Worm (Caenorhabditis elegans): ENCODE data around the gene arrd-1.
"Not testable (repeated sequence)": the region's sequence is repeated elsewhere in the genome, so short reads cannot be mapped to it uniquely, and the experiment has no call there.

Gene arrd-1

DNA sequence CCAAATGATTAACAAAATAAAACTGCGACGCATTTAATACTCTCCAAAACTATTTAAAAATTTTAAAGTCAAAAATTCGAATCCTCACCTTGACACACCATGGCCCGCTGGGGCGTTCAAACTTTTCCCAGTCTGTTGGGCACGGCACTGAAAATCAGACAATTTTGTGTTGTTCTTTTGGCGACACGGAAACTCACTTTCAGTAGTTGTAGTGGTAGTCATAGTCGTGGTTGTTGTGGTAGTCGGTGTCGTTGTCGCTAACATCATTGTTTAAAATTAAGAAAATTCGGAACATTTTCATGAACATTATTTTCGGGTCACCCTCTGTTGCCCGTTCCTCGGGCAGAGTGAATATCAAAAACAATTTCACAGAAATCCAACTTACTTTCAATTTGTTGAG lies 14.9 kb upstream of the arrd-1 start, which contains the start of gene clec-118:
Gene clec-118 (minus strand): TSS at position 101 of the 400 bp plus-strand sequence.
- TF ChIP-seq snu-23 (GFP tag; optimal IDR thresholded peaks at IDR 0.05); rnt-1 (tag; optimal IDR thresholded peaks at IDR 0.05); fkh-8 (tag; optimal IDR thresholded peaks at IDR 0.05): not testable (repeated sequence)

- TF ChIP-seq isw-1 (GFP tag; IDR thresholded peaks at IDR 0.05) = no peak
- no peak for TF ChIP-seq lsy-2 (tag; optimal IDR thresholded peaks at IDR 0.05)
- no peak for TF ChIP-seq unc-130 (tag; optimal IDR thresholded peaks at IDR 0.05)
- TF ChIP-seq snpc-4 (tag; optimal IDR thresholded peaks at IDR 0.05) = no peak
- no peak for TF ChIP-seq lin-39 (tag; optimal IDR thresholded peaks at IDR 0.05)
- no peak for TF ChIP-seq fos-1 (tag; optimal IDR thresholded peaks at IDR 0.05)
- no peak for TF ChIP-seq ceh-8 (GFP tag; optimal IDR thresholded peaks at IDR 0.05)
- TF ChIP-seq snu-23 (GFP tag; optimal IDR thresholded peaks at IDR 0.05) = no peak
- TF ChIP-seq nhr-28 (tag; optimal IDR thresholded peaks at IDR 0.05) = no peak
- TF ChIP-seq ceh-90 (tag; optimal IDR thresholded peaks at IDR 0.05) = no peak
- no peak for TF ChIP-seq swsn-7 (tag; optimal IDR thresholded peaks at IDR 0.05)
- no peak for TF ChIP-seq nhr-85 (tag)
- no peak for TF ChIP-seq elt-2 (tag; optimal IDR thresholded peaks at IDR 0.05)
- TF ChIP-seq efl-3 (GFP tag; optimal IDR thresholded peaks at IDR 0.05) = no peak
Measured at ce11 chrII:614701-615100, 12.6 kb upstream of the arrd-1 start.

DNA sequence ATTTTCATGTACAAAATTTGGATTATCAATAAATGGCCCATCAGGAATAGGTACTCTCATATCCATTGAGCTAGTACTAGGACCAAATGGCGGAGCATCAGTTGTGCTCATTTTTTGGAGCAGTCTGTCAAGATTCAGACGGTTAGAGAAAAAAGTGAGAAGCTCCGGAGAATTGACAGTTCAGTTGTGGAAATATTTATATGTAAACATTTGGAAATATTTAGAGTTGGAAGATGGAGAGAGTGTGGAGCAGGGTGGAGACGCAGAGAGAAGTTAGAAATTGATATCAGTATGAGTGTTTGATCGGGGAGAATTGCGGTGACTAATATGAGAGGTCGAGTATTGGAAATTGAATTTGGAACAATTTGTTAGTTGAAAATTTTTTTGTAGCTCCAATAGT lies 6.2 kb upstream of the arrd-1 start:
- no peak for TF ChIP-seq fos-1 (tag; optimal IDR thresholded peaks at IDR 0.05)
- TF ChIP-seq dsc-1 (tag; optimal IDR thresholded peaks at IDR 0.05) = no peak
- no peak for TF ChIP-seq C16A3.4 (tag; optimal IDR thresholded peaks at IDR 0.05)
- TF ChIP-seq pax-3 (tag; optimal IDR thresholded peaks at IDR 0.05) = no peak
- no peak for TF ChIP-seq skn-1 (tag; optimal IDR thresholded peaks at IDR 0.05)
- peak in 1 of 2 experiments; percentile 18 for TF ChIP-seq lin-35 (GFP tag; optimal IDR thresholded peaks at IDR 0.05)
- TF ChIP-seq unc-62 (GFP tag; optimal IDR thresholded peaks at IDR 0.05) = no peak
- no peak for TF ChIP-seq unc-98 (GFP tag; IDR thresholded peaks at IDR 0.05)
- no peak for TF ChIP-seq nhr-76 (tag; optimal IDR thresholded peaks at IDR 0.05)
- TF ChIP-seq elt-2 (tag; optimal IDR thresholded peaks at IDR 0.05) = peak; percentile 15
- no peak for TF ChIP-seq ama-1 (optimal IDR thresholded peaks at IDR 0.05)
- no peak for TF ChIP-seq vab-15 (tag; optimal IDR thresholded peaks at IDR 0.05)
- TF ChIP-seq efl-3 (GFP tag; optimal IDR thresholded peaks at IDR 0.05) = no peak

DNA sequence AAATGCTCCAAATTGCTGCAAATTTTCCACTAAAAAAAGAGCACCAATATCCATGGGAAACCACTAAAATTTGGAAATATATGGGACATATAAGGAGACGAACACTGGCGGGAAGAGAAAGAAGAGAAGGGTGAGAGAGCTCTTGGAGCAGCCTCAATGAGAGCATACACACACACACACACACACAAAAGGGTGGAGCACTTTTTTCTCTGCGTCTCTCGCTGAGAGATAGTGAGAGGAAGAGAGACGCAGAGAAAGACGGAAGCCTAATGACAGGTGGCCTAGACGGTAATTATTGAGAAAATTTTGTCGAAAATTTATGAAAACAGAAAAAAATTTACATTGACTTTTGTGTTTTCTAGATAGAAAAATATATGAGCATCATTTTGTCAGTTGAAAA lies 4.8 kb upstream of the arrd-1 start:
- TF ChIP-seq sox-4 (tag; optimal IDR thresholded peaks at IDR 0.05) (no peak), zip-4 (GFP tag; optimal IDR thresholded peaks at IDR 0.05) (no peak), mab-9 (GFP tag; IDR thresholded peaks at IDR 0.05) (no peak), swsn-7 (tag; optimal IDR thresholded peaks at IDR 0.05) (peak; percentile 9), pqm-1 (tag; optimal IDR thresholded peaks at IDR 0.05) (no peak), fos-1 (tag; optimal IDR thresholded peaks at IDR 0.05) (no peak), aly-2 (tag; optimal IDR thresholded peaks at IDR 0.05) (no peak), lin-15B (tag; optimal IDR thresholded peaks at IDR 0.05) (no peak), C04F5.9 (tag; optimal IDR thresholded peaks at IDR 0.05) (no peak), efl-1 (optimal IDR thresholded peaks at IDR 0.05) (peak; percentile 64 to 80), efl-1 (GFP tag; optimal IDR thresholded peaks at IDR 0.05 in 1 of 2) (peak; percentile 22 to 87), C16A3.4 (tag; optimal IDR thresholded peaks at IDR 0.05) (no peak), unc-62 (GFP tag; optimal IDR thresholded peaks at IDR 0.05) (no peak), egl-27 (tag; optimal IDR thresholded peaks at IDR 0.05) (no peak), F16B12.6 (tag; optimal IDR thresholded peaks at IDR 0.05) (peak; percentile 6), nhr-77 (tag; optimal IDR thresholded peaks at IDR 0.05) (no peak), nhr-85 (tag) (no peak), snu-23 (GFP tag; optimal IDR thresholded peaks at IDR 0.05) (no peak), nhr-71 (tag; optimal IDR thresholded peaks at IDR 0.05) (no peak), lin-14 (GFP tag; optimal IDR thresholded peaks at IDR 0.05) (peak; percentile 66), C34B4.2 (tag; optimal IDR thresholded peaks at IDR 0.05) (no peak), ceh-82 (tag; optimal IDR thresholded peaks at IDR 0.05) (peak in 1 of 3 experiments; percentile 28), unc-130 (tag; optimal IDR thresholded peaks at IDR 0.05) (no peak), lin-13 (GFP tag; optimal IDR thresholded peaks at IDR 0.05) (peak; percentile 2), dsc-1 (tag; optimal IDR thresholded peaks at IDR 0.05) (no peak), ces-1 (GFP tag; optimal IDR thresholded peaks at IDR 0.05) (no peak), nhr-47 (tag; optimal IDR thresholded peaks at IDR 0.05) (no peak), blmp-1 (tag; optimal IDR thresholded peaks at IDR 0.05) (no peak), nhr-90 (tag; optimal IDR thresholded peaks at IDR 0.05; ENCODE audit: poor library complexity) (no peak), lsy-2 (tag; optimal IDR thresholded peaks at IDR 0.05) (peak in 1 of 2 experiments; percentile 8), nhr-237 (tag; optimal IDR thresholded peaks at IDR 0.05) (no peak), pax-3 (tag; optimal IDR thresholded peaks at IDR 0.05) (no peak)

Measured in whole organism, L1 larva.